Fruit fly (Drosophila melanogaster): ENCODE results near the gene CG15517.

DNA sequence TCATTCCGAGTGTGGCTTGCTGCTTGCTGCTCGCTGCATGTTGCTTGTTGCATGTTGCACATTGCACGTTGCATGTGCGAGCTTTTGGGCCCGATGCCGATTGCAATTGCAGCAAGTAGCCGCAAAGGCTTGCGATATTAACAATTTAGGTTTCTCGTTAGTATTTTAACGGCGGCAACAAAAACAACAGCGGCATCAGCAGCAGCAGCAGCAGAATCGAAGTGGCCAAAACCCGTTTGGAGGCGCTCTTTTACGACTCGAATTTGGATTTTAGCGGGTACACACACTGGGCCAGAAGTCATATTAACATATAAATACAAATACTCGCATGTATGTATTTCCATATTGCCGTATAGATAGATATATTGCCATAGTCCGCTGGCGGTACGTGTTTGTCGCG lies 23.3 kb downstream of the CG15517 start:
- TF ChIP-seq CG32121 (GFP tag; IDR thresholded peaks at IDR 0.05), result no peak
- TF ChIP-seq CG12605 (GFP tag; IDR thresholded peaks at IDR 0.05), result no peak
- TF ChIP-seq CG4496 (GFP tag; IDR thresholded peaks at IDR 0.05), result no peak
- no peak for TF ChIP-seq Snoo (tag; optimal IDR thresholded peaks at IDR 0.05)
- no peak for TF ChIP-seq D1 (tag; optimal IDR thresholded peaks at IDR 0.05)
- no peak for TF ChIP-seq CG9948 (tag; optimal IDR thresholded peaks at IDR 0.05)
- no peak for TF ChIP-seq CG13204 (GFP tag; optimal IDR thresholded peaks at IDR 0.05)
- TF ChIP-seq EcR (GFP tag; optimal IDR thresholded peaks at IDR 0.05), result no peak

Data from whole organism, pupa.